Worm (Caenorhabditis elegans): ENCODE data around the gene ceh-74.

The ceh-74 gene

DNA sequence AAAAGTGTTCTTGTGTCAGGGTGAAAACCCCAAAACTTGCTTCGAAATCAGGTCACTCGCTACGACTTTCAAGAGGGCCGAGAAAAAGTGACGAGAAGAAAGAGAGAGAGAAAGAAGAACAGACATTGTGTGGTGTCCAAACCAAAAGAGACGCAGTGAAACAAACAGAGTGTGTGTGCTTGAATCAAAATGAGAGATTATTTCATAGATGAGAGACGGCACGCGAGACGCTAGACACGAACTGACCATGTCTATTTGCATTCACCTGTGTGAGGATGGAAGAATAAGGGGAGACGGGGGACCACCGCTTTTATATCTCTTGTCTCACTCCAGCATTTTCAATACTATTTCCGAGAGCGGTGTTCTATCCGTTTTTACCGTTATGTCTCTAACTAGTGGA lies 41.7 kb upstream of the ceh-74 start (continued):
- TF ChIP-seq Y79H2A.3 (GFP tag; conservative IDR thresholded peaks at IDR 0.05) = no peak
- no peak for TF ChIP-seq unc-130 (GFP tag; optimal IDR thresholded peaks at IDR 0.05)
- no peak for TF ChIP-seq Y53F4B.3 (GFP tag; IDR thresholded peaks at IDR 0.05)
- TF ChIP-seq K12H6.12 (tag; optimal IDR thresholded peaks at IDR 0.05) = peak; percentile 22
- no peak for TF ChIP-seq rcor-1 (GFP tag; IDR thresholded peaks at IDR 0.05)
- TF ChIP-seq attf-5 (GFP tag; optimal IDR thresholded peaks at IDR 0.05) = peak; percentile 22
- no peak for TF ChIP-seq ceh-40 (GFP tag; IDR thresholded peaks at IDR 0.05)
- no peak for TF ChIP-seq snpc-3.4 (tag; optimal IDR thresholded peaks at IDR 0.05)
- no peak for TF ChIP-seq nhr-90 (tag; optimal IDR thresholded peaks at IDR 0.05)
- TF ChIP-seq lin-26 (GFP tag; IDR thresholded peaks at IDR 0.05) = no peak
- no peak for TF ChIP-seq let-607 (tag; optimal IDR thresholded peaks at IDR 0.05)
- TF ChIP-seq ztf-6 (GFP tag; IDR thresholded peaks at IDR 0.05) = no peak
- no peak for TF ChIP-seq ztf-25 (GFP tag; IDR thresholded peaks at IDR 0.05)
- no peak for TF ChIP-seq repo-1 (tag; optimal IDR thresholded peaks at IDR 0.05)
- TF ChIP-seq atf-7 (tag; optimal IDR thresholded peaks at IDR 0.05) = peak; percentile 3
- no peak for TF ChIP-seq Y53G8AR.9 (GFP tag; conservative IDR thresholded peaks at IDR 0.05)
- no peak for TF ChIP-seq ccch-3 (GFP tag; optimal IDR thresholded peaks at IDR 0.05)
- no peak for TF ChIP-seq madf-3 (GFP tag; IDR thresholded peaks at IDR 0.05)
- TF ChIP-seq lsy-27 (tag; optimal IDR thresholded peaks at IDR 0.05; ENCODE audit: borderline replicate concordance, insufficient read depth) = no peak
- no peak for TF ChIP-seq let-526 (GFP tag; IDR thresholded peaks at IDR 0.05)
- TF ChIP-seq aptf-3 (GFP tag; IDR thresholded peaks at IDR 0.05) = no peak
- TF ChIP-seq madf-10 (tag; optimal IDR thresholded peaks at IDR 0.05) = no peak
- TF ChIP-seq madf-6 (GFP tag; IDR thresholded peaks at IDR 0.05) = no peak
- TF ChIP-seq snpc-1.1 (tag; optimal IDR thresholded peaks at IDR 0.05; ENCODE audit: insufficient read depth) = no peak
- no peak for TF ChIP-seq pbrm-1 (GFP tag; IDR thresholded peaks at IDR 0.05)
- no peak for TF ChIP-seq F37B4.10 (GFP tag; IDR thresholded peaks at IDR 0.05)
- peak; percentile 63 for TF ChIP-seq lin-40 (tag; optimal IDR thresholded peaks at IDR 0.05)
- no peak for TF ChIP-seq rpc-1 (optimal IDR thresholded peaks at IDR 0.05)
- TF ChIP-seq rpc-1 (tag; optimal IDR thresholded peaks at IDR 0.05) = no peak
- no peak for TF ChIP-seq tlf-1 (GFP tag; optimal IDR thresholded peaks at IDR 0.05)
- TF ChIP-seq ceh-79 (tag; optimal IDR thresholded peaks at IDR 0.05) = no peak
- TF ChIP-seq somi-1 (GFP tag; optimal IDR thresholded peaks at IDR 0.05) = no peak
- TF ChIP-seq T07F8.4 (tag; optimal IDR thresholded peaks at IDR 0.05) = no peak
- TF ChIP-seq tbx-9 (tag; optimal IDR thresholded peaks at IDR 0.05; ENCODE audit: borderline replicate concordance) = no peak
- TF ChIP-seq nfyb-1 (GFP tag; IDR thresholded peaks at IDR 0.05) = peak; percentile 14; the same call in 1 of the 2 replicates
- no peak for TF ChIP-seq Y95B8A.8 (GFP tag; IDR thresholded peaks at IDR 0.05)
- peak; percentile 89 for TF ChIP-seq hmg-1.2 (GFP tag; IDR thresholded peaks at IDR 0.05)
- TF ChIP-seq C06A6.2 (GFP tag; conservative IDR thresholded peaks at IDR 0.05) = no peak
- no peak for TF ChIP-seq nfya-1 (tag; optimal IDR thresholded peaks at IDR 0.05; ENCODE audit: borderline replicate concordance, insufficient read depth)
- TF ChIP-seq B0019.2 (GFP tag; conservative IDR thresholded peaks at IDR 0.05) = no peak
- TF ChIP-seq egl-44 (GFP tag; IDR thresholded peaks at IDR 0.05) = no peak
- TF ChIP-seq F55B11.4 (tag; optimal IDR thresholded peaks at IDR 0.05; ENCODE audit: borderline replicate concordance, insufficient read depth) = no peak
- TF ChIP-seq athp-1 (tag; optimal IDR thresholded peaks at IDR 0.05) = no peak
- TF ChIP-seq nhr-27 (tag; optimal IDR thresholded peaks at IDR 0.05) = no peak
- peak; percentile 30; the same call in 1 of the 2 replicates for TF ChIP-seq dox-1 (GFP tag; IDR thresholded peaks at IDR 0.05)
- no peak for TF ChIP-seq akir-1 (GFP tag; optimal IDR thresholded peaks at IDR 0.05)
- peak; percentile 1 for TF ChIP-seq tbp1 (GFP tag; optimal IDR thresholded peaks at IDR 0.05)
- TF ChIP-seq hsf-1 (GFP tag; IDR thresholded peaks at IDR 0.05) = no peak
- TF ChIP-seq ztf-3 (GFP tag; optimal IDR thresholded peaks at IDR 0.05) = no peak
